Fruit fly (Drosophila melanogaster): ENCODE results near the gene MME1.

dm6 chr2L:7021382-7021781 is 5.9 kb upstream of the MME1 start, which contains the start of gene Pcp:
- TF ChIP-seq insv (optimal IDR thresholded peaks at IDR 0.05) (no peak), h (optimal IDR thresholded peaks at IDR 0.05) (no peak), psq (optimal IDR thresholded peaks at IDR 0.05) (no peak), Sin3A (optimal IDR thresholded peaks at IDR 0.05) (no peak), ttk (optimal IDR thresholded peaks at IDR 0.05) (no peak), Myc (optimal IDR thresholded peaks at IDR 0.05) (no peak)
